2 worm cellular contexts compared by ENCODE assay signal in the genomic region with DNA sequence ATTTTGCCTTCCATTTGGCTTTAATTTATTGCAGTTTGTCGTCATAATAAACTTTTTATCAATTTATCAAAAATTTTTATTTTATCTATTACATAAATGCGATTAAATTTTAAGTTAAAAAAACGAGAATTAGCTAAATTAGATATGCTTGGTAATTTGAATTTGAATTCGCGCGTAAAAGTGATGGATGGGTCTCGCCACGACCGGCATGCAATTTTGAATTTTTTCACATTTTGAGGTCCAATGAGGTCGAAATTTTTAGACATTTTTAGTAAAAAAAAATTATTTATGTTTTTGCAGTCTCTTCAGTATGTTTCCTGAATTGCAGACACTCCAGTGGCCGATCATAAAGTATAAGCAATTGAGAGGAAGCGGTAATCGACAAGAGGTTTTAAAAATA.
A peak's percentile ranks its signal among the peaks of the same experiment; 100 is the strongest.
TF ChIP-seq lines count a peak whose summit lies in the region.

A gene (plus strand): TSS at position 301 of the 400 bp plus-strand sequence.

TF ChIP-seq in whole organism, L4 larva, 104 proteins besides CTCF, POLR2A, EP300 and RAD21:
- TF ChIP-seq lin-38 (GFP tag; IDR thresholded peaks at IDR 0.05; lab: Robert Waterston, UW) (peak; percentile 26), dve-1 (tag; optimal IDR thresholded peaks at IDR 0.05; lab: Kevin White, UChicago; ENCODE audit: insufficient read depth) (no peak)

TF ChIP-seq in whole organism, young adult, 124 proteins besides CTCF, POLR2A, EP300 and RAD21:
- TF ChIP-seq ets-4 (GFP tag; optimal IDR thresholded peaks at IDR 0.05; lab: Kevin White, UChicago) = no peak
- no peak for TF ChIP-seq hlh-26 (GFP tag; conservative IDR thresholded peaks at IDR 0.05; lab: Robert Waterston, UW)
- no peak for TF ChIP-seq ztf-28 (GFP tag; IDR thresholded peaks at IDR 0.05; lab: Robert Waterston, UW)
- TF ChIP-seq repo-1 (tag; optimal IDR thresholded peaks at IDR 0.05; lab: Kevin White, UChicago) = no peak
- peak; percentile 26 for TF ChIP-seq lin-54 (GFP tag; optimal IDR thresholded peaks at IDR 0.05; lab: Kevin White, UChicago)
- TF ChIP-seq F33H1.4 (GFP tag; IDR thresholded peaks at IDR 0.05; lab: Robert Waterston, UW) = peak; percentile 63
- TF ChIP-seq B0019.2 (GFP tag; conservative IDR thresholded peaks at IDR 0.05; lab: Robert Waterston, UW) = no peak
- TF ChIP-seq lin-40 (tag; optimal IDR thresholded peaks at IDR 0.05; lab: Kevin White, UChicago) = no peak
- TF ChIP-seq let-607 (tag; optimal IDR thresholded peaks at IDR 0.05; lab: Kevin White, UChicago) = no peak
- no peak for TF ChIP-seq ztf-6 (GFP tag; IDR thresholded peaks at IDR 0.05; lab: Robert Waterston, UW)
- TF ChIP-seq ZK185.1 (tag; optimal IDR thresholded peaks at IDR 0.05; lab: Kevin White, UChicago; ENCODE audit: poor library complexity, severe bottlenecking) = no peak
- TF ChIP-seq unc-62 (GFP tag; optimal IDR thresholded peaks at IDR 0.05; lab: Kevin White, UChicago) = no peak
- no peak for TF ChIP-seq dpff-1 (tag; optimal IDR thresholded peaks at IDR 0.05; lab: Kevin White, UChicago)
- TF ChIP-seq die-1 (tag; optimal IDR thresholded peaks at IDR 0.05; lab: Kevin White, UChicago) = no peak
- no peak for TF ChIP-seq F57C9.4 (tag; optimal IDR thresholded peaks at IDR 0.05; lab: Kevin White, UChicago)
- peak; percentile 47; the same call in 1 of the 2 replicates for TF ChIP-seq madf-6 (GFP tag; IDR thresholded peaks at IDR 0.05; lab: Robert Waterston, UW)
- no peak for TF ChIP-seq athp-1 (tag; optimal IDR thresholded peaks at IDR 0.05; lab: Kevin White, UChicago)
- no peak for TF ChIP-seq Y79H2A.3 (GFP tag; conservative IDR thresholded peaks at IDR 0.05; lab: Robert Waterston, UW)
- TF ChIP-seq F10E7.11 (tag; optimal IDR thresholded peaks at IDR 0.05; lab: Kevin White, UChicago) = no peak
- TF ChIP-seq B0336.3 (GFP tag; IDR thresholded peaks at IDR 0.05; lab: Robert Waterston, UW) = no peak
- TF ChIP-seq Y95B8A.8 (GFP tag; IDR thresholded peaks at IDR 0.05; lab: Robert Waterston, UW) = no peak
- TF ChIP-seq nhr-90 (tag; optimal IDR thresholded peaks at IDR 0.05; lab: Kevin White, UChicago) = no peak
- TF ChIP-seq efl-1 (GFP tag; optimal IDR thresholded peaks at IDR 0.05; lab: Kevin White, UChicago) = peak; percentile 40
- no peak for TF ChIP-seq F23B12.7 (tag; optimal IDR thresholded peaks at IDR 0.05; lab: Kevin White, UChicago; ENCODE audit: insufficient read depth)
- TF ChIP-seq snpc-1.1 (tag; optimal IDR thresholded peaks at IDR 0.05; lab: Kevin White, UChicago; ENCODE audit: insufficient read depth) = no peak
- TF ChIP-seq dpl-1 (GFP tag; optimal IDR thresholded peaks at IDR 0.05; lab: Kevin White, UChicago) = peak; percentile 22
- no peak for TF ChIP-seq F52B5.7 (tag; optimal IDR thresholded peaks at IDR 0.05; lab: Kevin White, UChicago)
- TF ChIP-seq zim-3 (tag; optimal IDR thresholded peaks at IDR 0.05; lab: Kevin White, UChicago) = no peak
- TF ChIP-seq bed-1 (GFP tag; IDR thresholded peaks at IDR 0.05; lab: Robert Waterston, UW) = no peak
- TF ChIP-seq lir-1 (GFP tag; conservative IDR thresholded peaks at IDR 0.05; lab: Robert Waterston, UW) = no peak
- no peak for TF ChIP-seq F57A8.1 (GFP tag; optimal IDR thresholded peaks at IDR 0.05; lab: Kevin White, UChicago)
- no peak for TF ChIP-seq T26A5.8 (tag; optimal IDR thresholded peaks at IDR 0.05; lab: Kevin White, UChicago)
- TF ChIP-seq T07F8.4 (tag; optimal IDR thresholded peaks at IDR 0.05; lab: Kevin White, UChicago) = no peak
- TF ChIP-seq let-526 (GFP tag; IDR thresholded peaks at IDR 0.05; lab: Robert Waterston, UW) = no peak
- TF ChIP-seq Y53F4B.3 (GFP tag; IDR thresholded peaks at IDR 0.05; lab: Robert Waterston, UW) = no peak
- no peak for TF ChIP-seq dox-1 (GFP tag; IDR thresholded peaks at IDR 0.05; lab: Robert Waterston, UW)
- no peak for TF ChIP-seq cebp-2 (GFP tag; IDR thresholded peaks at IDR 0.05; lab: Robert Waterston, UW)
- TF ChIP-seq lsl-1 (GFP tag; optimal IDR thresholded peaks at IDR 0.05; lab: Kevin White, UChicago) = peak; percentile 19
- no peak for TF ChIP-seq ceh-79 (tag; optimal IDR thresholded peaks at IDR 0.05; lab: Kevin White, UChicago)
- 0 out of 2 replicates have a peak, but pooled peaks have one; percentile 8 for TF ChIP-seq mcd-1 (GFP tag; IDR thresholded peaks at IDR 0.05; lab: Robert Waterston, UW)
- no peak for TF ChIP-seq nhr-179 (tag; optimal IDR thresholded peaks at IDR 0.05; lab: Kevin White, UChicago)
- TF ChIP-seq madf-10 (tag; optimal IDR thresholded peaks at IDR 0.05; lab: Kevin White, UChicago) = no peak
